Worm (Caenorhabditis elegans): Measurements from ENCODE around the gene C32B5.6.
"Not testable (repeated sequence)": the region's sequence is repeated elsewhere in the genome, so short reads cannot be mapped to it uniquely, and the experiment has no call there.

C32B5.6 gene

DNA sequence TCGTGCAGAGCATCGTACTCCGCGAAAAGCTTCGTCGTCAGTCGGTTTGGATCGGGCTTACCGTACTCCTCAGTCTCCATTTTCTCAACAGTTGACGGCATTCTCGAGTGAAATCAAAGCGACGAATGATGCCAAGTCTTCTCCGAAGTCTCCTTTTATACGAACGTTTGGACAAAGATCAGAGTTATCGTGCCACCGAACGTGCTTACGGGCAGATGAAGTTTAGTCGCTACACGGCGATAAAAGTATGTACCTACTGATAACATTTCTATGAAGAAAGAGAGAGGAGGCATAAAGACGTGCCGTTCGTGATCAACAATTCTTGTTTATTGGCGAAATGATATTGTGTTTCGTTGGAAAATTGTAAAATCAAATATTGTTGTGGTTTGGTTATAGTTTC, 38.2 kb downstream of the C32B5.6 start, which contains the start of gene F45D11.14:
TSS of gene F45D11.14 (minus strand) at position 101 of the 400 bp plus-strand sequence.
- not testable (repeated sequence) for TF ChIP-seq nhr-28 (tag; optimal IDR thresholded peaks at IDR 0.05); aly-2 (tag; optimal IDR thresholded peaks at IDR 0.05); Y116A8C.19 (tag; optimal IDR thresholded peaks at IDR 0.05; ENCODE audit: borderline replicate concordance)
